Fruit fly (Drosophila melanogaster): Measurements from ENCODE around the gene CG8677.

- TF ChIP-seq CG6854 (GFP tag; optimal IDR thresholded peaks at IDR 0.05) (no peak), CG8632 (GFP tag; optimal IDR thresholded peaks at IDR 0.05) (no peak), CG6163 (GFP tag; IDR thresholded peaks at IDR 0.05) (no peak), CG8119 (GFP tag; IDR thresholded peaks at IDR 0.05) (no peak), OdsH (GFP tag; optimal IDR thresholded peaks at IDR 0.05) (no peak), fd85E (GFP tag; optimal IDR thresholded peaks at IDR 0.05) (no peak), CG8319 (GFP tag; optimal IDR thresholded peaks at IDR 0.05) (no peak), CG15336 (GFP tag; IDR thresholded peaks at IDR 0.05) (no peak), CG3919 (GFP tag; optimal IDR thresholded peaks at IDR 0.05) (no peak), topi (GFP tag; optimal IDR thresholded peaks at IDR 0.05) (no peak), CG11762 (GFP tag; optimal IDR thresholded peaks at IDR 0.05; ENCODE audit: insufficient read depth) (no peak), salr (GFP tag; optimal IDR thresholded peaks at IDR 0.05) (no peak), pdm3 (GFP tag; optimal IDR thresholded peaks at IDR 0.05) (no peak), CG7368 (GFP tag; optimal IDR thresholded peaks at IDR 0.05) (no peak)
Observed at dm6 chr2L:21172922-21173321, 48.2 kb upstream of the CG8677 start, which contains the start of gene CG31627.

Measured in whole organism, prepupa.